Worm (Caenorhabditis elegans) whole organism, L1 larva: ENCODE measurements around the gene ccar-1.

Source experiments
- egl-27 ChIP-seq, 2 experiments: fragments of 150-350 bp in 1 of 2; sonication (generic microtip); optimal IDR thresholded peaks; 3 replicates each; lab custom pipeline; 2017 to 2018; ENCODE audit warnings: missing biosample characterization in 2 of 2, missing genetic modification characterization in 2 of 2, missing genetic modification reagents in 2 of 2
- fkh-8 ChIP-seq: sonication (generic microtip); optimal IDR thresholded peaks from 2 replicates; lab custom pipeline; 2016; ENCODE audit warnings: mild to moderate bottlenecking, missing genetic modification characterization, missing compliant biosample characterization
- lin-13 ChIP-seq: fragments of 150-350 bp; optimal IDR thresholded peaks from 2 replicates; lab custom pipeline; 2014; ENCODE audit warnings: missing biosample characterization, missing genetic modification reagents, missing genetic modification characterization
- lin-35 ChIP-seq, 2 experiments: fragments of 150-350 bp; optimal IDR thresholded peaks; 2 replicates each; lab custom pipeline; 2014; ENCODE audit warnings: missing biosample characterization in 2 of 2, missing genetic modification characterization in 2 of 2, missing genetic modification reagents in 2 of 2
- nhr-28 ChIP-seq: fragments of 150-350 bp; optimal IDR thresholded peaks from 2 replicates; lab custom pipeline; 2014; ENCODE audit warnings: missing biosample characterization, missing genetic modification characterization
- snpc-4 ChIP-seq: fragments of 150-350 bp; optimal IDR thresholded peaks from 2 replicates; lab custom pipeline; 2014; ENCODE audit warnings: missing biosample characterization, missing genetic modification characterization
- unc-62 ChIP-seq: fragments of 150-350 bp; optimal IDR thresholded peaks from 2 replicates; lab custom pipeline; 2014; ENCODE audit warnings: missing biosample characterization, missing genetic modification reagents, missing genetic modification characterization

- TF ChIP-seq nhr-28 (no peak), snpc-4 (no peak), lin-35 (GFP tag; optimal IDR thresholded peaks at IDR 0.05; lab: Kevin White, UChicago) (no peak), egl-27 (tag; optimal IDR thresholded peaks at IDR 0.05; lab: Kevin White, UChicago) (no peak), unc-62 (no peak), fkh-8 (no peak), lin-13 (GFP tag; lab: Kevin White, UChicago) (no peak)
Measured at ce11 chrIV:14082956-14083355, 11.6 kb downstream of the ccar-1 start.
